Worm (Caenorhabditis elegans): ENCODE results near the gene F58A3.4.

F58A3.4 gene

DNA sequence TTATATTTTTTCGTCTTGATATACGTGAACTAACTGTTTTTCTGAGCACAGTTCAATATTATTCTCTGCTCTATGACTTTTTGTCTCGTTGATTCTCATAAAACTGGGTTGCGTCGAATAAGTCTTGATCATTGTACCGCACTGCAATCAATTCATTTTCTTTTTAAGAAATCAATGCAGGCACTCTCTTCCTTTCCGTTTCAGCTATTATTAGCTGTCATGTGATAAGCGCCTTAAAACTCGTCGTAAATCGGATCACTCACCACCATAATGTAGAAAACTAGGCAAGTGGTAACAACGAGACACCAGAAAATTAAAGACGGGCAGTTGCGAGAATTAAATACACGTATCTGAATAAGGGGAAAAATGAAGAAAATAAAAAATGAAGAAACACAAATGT lies 3.1 kb downstream of the F58A3.4 start:
- TF ChIP-seq zfp-2 (tag; optimal IDR thresholded peaks at IDR 0.05) (no peak), nhr-28 (tag; optimal IDR thresholded peaks at IDR 0.05) (peak; percentile 21), dmd-6 (GFP tag; IDR thresholded peaks at IDR 0.05) (peak; percentile 49), hlh-30 (tag; optimal IDR thresholded peaks at IDR 0.05; ENCODE audit: insufficient read depth) (peak; percentile 8), hlh-11 (tag; optimal IDR thresholded peaks at IDR 0.05) (peak; percentile 47), aha-1 (tag) (no peak), dve-1 (tag; optimal IDR thresholded peaks at IDR 0.05; ENCODE audit: insufficient read depth) (peak; percentile 59), nhr-25 (tag; optimal IDR thresholded peaks at IDR 0.05; ENCODE audit: borderline replicate concordance, insufficient read depth) (no peak), php-3 (GFP tag; IDR thresholded peaks at IDR 0.05) (peak; percentile 20; the same call in 1 of the 2 replicates), lin-1 (GFP tag; IDR thresholded peaks at IDR 0.05) (no peak), daf-16 (GFP tag; optimal IDR thresholded peaks at IDR 0.05) (no peak), daf-16 (tag; optimal IDR thresholded peaks at IDR 0.05) (peak; percentile 63)

ce11 chrX:11003701-11004100 lies 6.8 kb downstream of the F58A3.4 start:
- TF ChIP-seq F37D6.2 (tag; optimal IDR thresholded peaks at IDR 0.05) (no peak), R02D3.7 (tag; optimal IDR thresholded peaks at IDR 0.05) (no peak), cey-2 (tag; optimal IDR thresholded peaks at IDR 0.05; ENCODE audit: borderline replicate concordance, insufficient read depth) (no peak), nhr-237 (tag; optimal IDR thresholded peaks at IDR 0.05) (no peak), zfp-2 (tag; optimal IDR thresholded peaks at IDR 0.05) (no peak), snpc-1.2 (GFP tag; IDR thresholded peaks at IDR 0.05) (no peak)

DNA sequence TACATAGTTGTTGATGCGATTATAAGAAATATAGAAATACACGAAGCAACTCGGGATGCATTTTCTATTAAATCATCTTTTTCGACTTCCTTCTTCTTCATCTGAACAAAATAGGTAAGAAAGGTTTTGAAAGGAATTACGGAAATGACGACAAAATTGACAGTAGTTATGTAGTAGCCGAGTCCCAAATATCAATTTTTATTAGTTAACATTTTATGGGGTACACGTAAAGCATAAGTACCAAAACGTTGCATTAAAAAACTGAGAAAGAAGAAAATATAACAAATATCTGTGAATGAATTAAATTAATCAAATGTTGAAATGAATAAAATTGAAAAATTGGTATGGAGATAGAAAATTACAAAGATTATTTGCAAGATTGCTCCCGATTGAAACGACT lies 8.7 kb downstream of the F58A3.4 start, which contains the start of gene col-177:
Gene col-177, minus strand, starts transcription at position 101 of the 400 bp plus-strand sequence.
- TF ChIP-seq pqm-1 (tag; optimal IDR thresholded peaks at IDR 0.05) (no peak), jun-1 (tag; optimal IDR thresholded peaks at IDR 0.05) (no peak), lin-38 (GFP tag; IDR thresholded peaks at IDR 0.05) (no peak), madf-9 (GFP tag; conservative IDR thresholded peaks at IDR 0.05) (no peak), sdz-12 (GFP tag; optimal IDR thresholded peaks at IDR 0.05) (no peak), zag-1 (tag; optimal IDR thresholded peaks at IDR 0.05) (no peak)

DNA sequence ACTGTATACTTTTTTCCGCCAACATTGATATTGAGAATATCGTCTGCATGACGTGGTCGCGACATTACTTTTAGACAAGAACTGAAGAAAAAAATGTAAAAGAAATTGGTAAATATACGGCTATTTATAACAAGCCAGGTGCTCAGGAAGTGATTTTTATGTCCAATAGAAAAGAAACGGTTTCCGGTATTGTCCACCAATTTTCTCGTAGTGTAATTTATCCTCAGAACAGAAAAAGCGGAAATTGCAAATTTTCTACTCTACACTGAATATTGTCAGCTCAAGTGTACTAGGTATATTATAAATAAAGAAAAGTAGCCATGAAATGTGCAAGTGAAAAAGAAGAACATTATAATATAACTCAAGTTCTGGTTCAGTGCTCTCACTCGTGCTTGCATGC lies 11.3 kb downstream of the F58A3.4 start, which contains the start of gene F59F3.6:
Gene F59F3.6, minus strand, starts transcription at position 101 of the 400 bp plus-strand sequence.
- TF ChIP-seq aha-1 (tag): peak; percentile 45
- no peak for TF ChIP-seq spr-3 (GFP tag; optimal IDR thresholded peaks at IDR 0.05)
- no peak for TF ChIP-seq gei-8 (GFP tag; optimal IDR thresholded peaks at IDR 0.05)

ce11 chrX:10992177-10992576 lies 18.3 kb downstream of the F58A3.4 start, which contains the start of gene ver-3:
Gene ver-3, plus strand, starts transcription at chrX:10992477.
- TF ChIP-seq dve-1 (tag; optimal IDR thresholded peaks at IDR 0.05; ENCODE audit: insufficient read depth) (peak; percentile 38), aha-1 (tag) (peak; percentile 64), pqm-1 (tag; optimal IDR thresholded peaks at IDR 0.05) (peak; percentile 23), aly-2 (tag; optimal IDR thresholded peaks at IDR 0.05) (no peak), lsy-2 (tag; optimal IDR thresholded peaks at IDR 0.05) (no peak)

DNA sequence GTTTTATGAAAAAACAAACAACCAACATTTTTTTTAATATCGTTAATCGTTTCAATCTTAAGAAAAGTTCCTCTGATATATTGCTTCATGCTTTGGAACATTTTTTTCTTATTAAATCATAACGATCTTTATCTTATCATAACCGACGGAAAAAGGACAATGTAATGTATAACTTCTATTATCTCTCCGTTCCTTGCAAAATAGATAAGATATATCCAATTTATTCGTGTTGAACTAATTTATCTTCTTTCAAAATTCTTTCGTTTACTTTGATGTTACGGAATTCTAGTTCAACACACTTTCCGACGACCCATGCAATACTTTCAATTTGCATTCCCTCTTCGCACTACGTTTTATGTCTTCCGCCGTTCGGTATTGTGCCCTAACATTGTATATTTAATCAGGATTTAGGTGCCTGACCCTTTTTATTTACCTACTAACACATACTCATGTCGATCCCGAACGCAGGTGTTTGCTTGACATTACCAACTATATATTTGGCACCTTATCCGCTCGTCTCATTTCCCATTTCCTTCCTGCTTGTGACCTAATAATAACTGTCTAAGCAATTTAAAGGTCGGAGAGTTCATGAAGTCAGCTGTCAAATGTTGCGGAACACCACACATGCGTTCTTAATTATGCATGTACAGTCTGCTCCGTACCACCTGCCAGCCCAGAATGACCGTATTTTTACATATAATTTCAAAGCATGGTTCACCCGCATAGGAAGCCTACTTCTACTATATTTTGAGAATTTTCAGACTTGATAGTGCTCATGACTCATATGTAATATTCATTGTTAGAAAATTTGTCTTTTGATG lies 18.9 kb downstream of the F58A3.4 start:
- TF ChIP-seq egl-27 (tag; optimal IDR thresholded peaks at IDR 0.05): no peak
- no peak for TF ChIP-seq F44E2.7 (GFP tag; IDR thresholded peaks at IDR 0.05)
- TF ChIP-seq pha-4 (GFP tag; IDR thresholded peaks at IDR 0.05): no peak
- TF ChIP-seq pha-4 (tag; optimal IDR thresholded peaks at IDR 0.05): no peak
- TF ChIP-seq unc-62 (GFP tag; optimal IDR thresholded peaks at IDR 0.05 in 1 of 2): peak in 1 of 2 experiments; percentile 94
- TF ChIP-seq unc-62 (tag; optimal IDR thresholded peaks at IDR 0.05): no peak
- no peak for TF ChIP-seq php-3 (GFP tag; IDR thresholded peaks at IDR 0.05)
- no peak for TF ChIP-seq mxl-2 (GFP tag; conservative IDR thresholded peaks at IDR 0.05)

Measured in whole organism, L4 larva.